Worm (Caenorhabditis elegans) whole organism, mixed stage, embryonic: Measurements from ENCODE around the gene arl-1.

Experiments
- blmp-1 ChIP-seq: fragments of 150-350 bp; optimal IDR thresholded peaks from 2 replicates; lab custom pipeline; 2014; ENCODE audit warnings: missing biosample characterization, missing genetic modification characterization
- ces-1 ChIP-seq: fragments of 150-350 bp; optimal IDR thresholded peaks from 2 replicates; lab custom pipeline; 2014; ENCODE audit warnings: missing biosample characterization, missing genetic modification reagents, missing genetic modification characterization
- lin-13 ChIP-seq: fragments of 150-350 bp; optimal IDR thresholded peaks from 2 replicates; lab custom pipeline; 2014; ENCODE audit warnings: missing biosample characterization, missing genetic modification characterization
- lsy-2 ChIP-seq: fragments of 150-350 bp; optimal IDR thresholded peaks from 2 replicates; lab custom pipeline; 2014; ENCODE audit warnings: missing biosample characterization, missing genetic modification characterization
- nhr-12 ChIP-seq: fragments of 150-350 bp; optimal IDR thresholded peaks from 2 replicates; lab custom pipeline; 2014; ENCODE audit warnings: missing biosample characterization, missing genetic modification characterization
- nhr-237 ChIP-seq: fragments of 150-350 bp; optimal IDR thresholded peaks from 2 replicates; lab custom pipeline; 2014; ENCODE audit warnings: missing biosample characterization, missing genetic modification characterization
- nhr-28 ChIP-seq: fragments of 150-350 bp; optimal IDR thresholded peaks from 2 replicates; lab custom pipeline; 2014; ENCODE audit warnings: missing biosample characterization, missing genetic modification characterization
- nhr-76 ChIP-seq: sonication (generic microtip); optimal IDR thresholded peaks from 2 replicates; lab custom pipeline; 2017; ENCODE audit warnings: missing biosample characterization, missing genetic modification characterization
- snpc-4 ChIP-seq: fragments of 150-350 bp; optimal IDR thresholded peaks from 2 replicates; lab custom pipeline; 2014; ENCODE audit warnings: missing biosample characterization, missing genetic modification characterization
- tbx-8 ChIP-seq: fragments of 200-800 bp; sonication (Bioruptor generic); optimal IDR thresholded peaks from 2 replicates; lab custom pipeline; 2018; ENCODE audit warnings: mild to moderate bottlenecking, missing genetic modification characterization, moderate library complexity, missing compliant biosample characterization
- unc-62 ChIP-seq: fragments of 150-350 bp; optimal IDR thresholded peaks from 2 replicates; lab custom pipeline; 2014; ENCODE audit warnings: missing biosample characterization, missing genetic modification reagents, missing genetic modification characterization
- ztf-11 ChIP-seq: fragments of 150-350 bp; optimal IDR thresholded peaks from 2 replicates; lab custom pipeline; 2014; ENCODE audit warnings: missing biosample characterization, missing genetic modification characterization

- TF ChIP-seq lsy-2 (tag; lab: Kevin White, UChicago) (no peak), nhr-12 (no peak), nhr-237 (no peak), ztf-11 (tag; lab: Kevin White, UChicago) (no peak), ces-1 (GFP tag; lab: Kevin White, UChicago) (no peak), tbx-8 (GFP tag; lab: Kevin White, UChicago) (no peak), nhr-76 (no peak), blmp-1 (no peak), nhr-28 (no peak), unc-62 (GFP tag; lab: Kevin White, UChicago) (no peak), snpc-4 (tag; lab: Kevin White, UChicago) (no peak), lin-13 (tag; lab: Kevin White, UChicago) (no peak)
Observed at ce11 chrII:8607662-8608061, 25.9 kb downstream of the arl-1 start, which contains the start of gene F28C6.10.
